ENCODE assay signal across 3 fruit fly cellular contexts in genomic region chrX:6334945-6335344, dm6.
A peak's percentile ranks its signal among the peaks of the same experiment; 100 is the strongest.
TF ChIP-seq lines count a peak whose summit lies in the region.

No protein-coding gene starts in this region.

- no peak for TF ChIP-seq CTCF in whole organism, embryonic (GFP tag; optimal IDR thresholded peaks at IDR 0.05; lab: Kevin White, UChicago)

TF ChIP-seq in whole organism, embryonic, 481 proteins besides CTCF, POLR2A, EP300 and RAD21:
- peak; percentile 58; the same call in 1 of the 4 replicates for TF ChIP-seq chinmo (GFP tag; IDR thresholded peaks at IDR 0.05; lab: Robert Waterston, UW; ENCODE audit: partially characterized antibody)
- no peak for TF ChIP-seq Awh (GFP tag; IDR thresholded peaks at IDR 0.05; lab: Robert Waterston, UW)
- TF ChIP-seq crol (GFP tag; IDR thresholded peaks at IDR 0.05; lab: Robert Waterston, UW) = peak; percentile 64
- TF ChIP-seq NFAT (GFP tag; IDR thresholded peaks at IDR 0.05; lab: Robert Waterston, UW) = 0 out of 2 replicates have a peak, but pooled peaks have one; percentile 5
- TF ChIP-seq Med (GFP tag; lab: Kevin White, UChicago) = no peak

TF ChIP-seq in whole organism, pupa, 21 proteins besides CTCF, POLR2A, EP300 and RAD21:
- TF ChIP-seq CG4496 (GFP tag; IDR thresholded peaks at IDR 0.05; lab: Robert Waterston, UW) (0 out of 3 replicates have a peak, but pooled peaks have one; percentile 8), CG14655 (GFP tag; optimal IDR thresholded peaks at IDR 0.05; lab: Kevin White, UChicago) (no peak), EcR (GFP tag; optimal IDR thresholded peaks at IDR 0.05; lab: Kevin White, UChicago) (no peak), CG8301 (tag; optimal IDR thresholded peaks at IDR 0.05; lab: Kevin White, UChicago) (no peak)

TF ChIP-seq in whole organism, wandering third instar larva, 38 proteins besides CTCF, POLR2A, EP300 and RAD21:
- TF ChIP-seq Hr83 (GFP tag; optimal IDR thresholded peaks at IDR 0.05; lab: Kevin White, UChicago; ENCODE audit: poor library complexity, severe bottlenecking) (no peak), Rel (GFP tag; optimal IDR thresholded peaks at IDR 0.05; lab: Kevin White, UChicago) (no peak), Rel (tag; optimal IDR thresholded peaks at IDR 0.05; lab: Kevin White, UChicago) (peak; percentile 85)
